Worm (Caenorhabditis elegans): ENCODE results near the gene gtf-2A2.

Gene gtf-2A2

ce11 chrIII:12613138-12613915 lies 11.2 kb upstream of the gtf-2A2 start:
- TF ChIP-seq sptf-1 (tag; optimal IDR thresholded peaks at IDR 0.05) (peak; percentile 63), lin-32 (GFP tag; optimal IDR thresholded peaks at IDR 0.05) (peak; percentile 68), unc-62 (GFP tag; optimal IDR thresholded peaks at IDR 0.05) (peak; percentile 81), blmp-1 (tag; optimal IDR thresholded peaks at IDR 0.05) (no peak), ces-1 (GFP tag; optimal IDR thresholded peaks at IDR 0.05) (peak; percentile 11), mls-2 (tag; optimal IDR thresholded peaks at IDR 0.05) (peak; percentile 56), ztf-11 (tag; optimal IDR thresholded peaks at IDR 0.05) (peak; percentile 7), ceh-83 (GFP tag; optimal IDR thresholded peaks at IDR 0.05) (peak; percentile 37), hlh-1 (tag; optimal IDR thresholded peaks at IDR 0.05) (peak; percentile 76), nhr-2 (tag; optimal IDR thresholded peaks at IDR 0.05) (peak; percentile 84), elt-1 (tag; optimal IDR thresholded peaks at IDR 0.05; ENCODE audit: borderline replicate concordance, insufficient read depth) (no peak), ceh-43 (GFP tag; optimal IDR thresholded peaks at IDR 0.05) (peak; percentile 71), ham-2 (GFP tag; optimal IDR thresholded peaks at IDR 0.05) (peak; percentile 43), cnd-1 (tag; optimal IDR thresholded peaks at IDR 0.05) (peak; percentile 56), unc-120 (tag; optimal IDR thresholded peaks at IDR 0.05; ENCODE audit: poor library complexity, severe bottlenecking) (peak; percentile 25), flh-1 (GFP tag; optimal IDR thresholded peaks at IDR 0.05) (no peak), bed-3 (GFP tag; optimal IDR thresholded peaks at IDR 0.05) (no peak), drap-1 (GFP tag; optimal IDR thresholded peaks at IDR 0.05) (peak; percentile 32)

- TF ChIP-seq elt-1 (tag; optimal IDR thresholded peaks at IDR 0.05; ENCODE audit: borderline replicate concordance, insufficient read depth) = no peak
- no peak for TF ChIP-seq hlh-1 (tag; optimal IDR thresholded peaks at IDR 0.05)
- no peak for TF ChIP-seq unc-62 (GFP tag; optimal IDR thresholded peaks at IDR 0.05)
- TF ChIP-seq elt-3 (tag; optimal IDR thresholded peaks at IDR 0.05) = no peak
- TF ChIP-seq sptf-1 (tag; optimal IDR thresholded peaks at IDR 0.05) = no peak
These were observed 10.4 kb upstream of the gtf-2A2 start for ce11 chrIII:12614161-12614560.

ce11 chrIII:12614669-12615451 lies 9.7 kb upstream of the gtf-2A2 start:
- TF ChIP-seq ceh-43 (GFP tag; optimal IDR thresholded peaks at IDR 0.05) = peak; percentile 54
- peak; percentile 23 for TF ChIP-seq unc-120 (tag; optimal IDR thresholded peaks at IDR 0.05; ENCODE audit: poor library complexity, severe bottlenecking)
- TF ChIP-seq mab-5 (tag; optimal IDR thresholded peaks at IDR 0.05) = no peak
- no peak for TF ChIP-seq drap-1 (GFP tag; optimal IDR thresholded peaks at IDR 0.05)
- TF ChIP-seq nhr-2 (tag; optimal IDR thresholded peaks at IDR 0.05) = peak; percentile 58
- TF ChIP-seq unc-62 (GFP tag; optimal IDR thresholded peaks at IDR 0.05) = peak; percentile 61
- peak; percentile 51 for TF ChIP-seq ceh-39 (tag; optimal IDR thresholded peaks at IDR 0.05)
- TF ChIP-seq sptf-1 (tag; optimal IDR thresholded peaks at IDR 0.05) = no peak
- TF ChIP-seq nhr-76 (tag; optimal IDR thresholded peaks at IDR 0.05) = no peak
- no peak for TF ChIP-seq lsy-2 (tag; optimal IDR thresholded peaks at IDR 0.05)
- TF ChIP-seq ztf-11 (tag; optimal IDR thresholded peaks at IDR 0.05) = no peak
- TF ChIP-seq mls-2 (tag; optimal IDR thresholded peaks at IDR 0.05) = peak; percentile 54
- TF ChIP-seq cnd-1 (tag; optimal IDR thresholded peaks at IDR 0.05) = peak; percentile 75
- TF ChIP-seq ceh-83 (GFP tag; optimal IDR thresholded peaks at IDR 0.05) = no peak
- no peak for TF ChIP-seq nhr-12 (tag; optimal IDR thresholded peaks at IDR 0.05)
- peak; percentile 61 for TF ChIP-seq lin-32 (GFP tag; optimal IDR thresholded peaks at IDR 0.05)
- TF ChIP-seq lin-13 (tag; optimal IDR thresholded peaks at IDR 0.05) = peak; percentile 20
- TF ChIP-seq blmp-1 (tag; optimal IDR thresholded peaks at IDR 0.05) = no peak
- no peak for TF ChIP-seq flh-1 (GFP tag; optimal IDR thresholded peaks at IDR 0.05)
- TF ChIP-seq M03D4.4 (tag; optimal IDR thresholded peaks at IDR 0.05) = no peak
- no peak for TF ChIP-seq pha-4 (tag; optimal IDR thresholded peaks at IDR 0.05)
- TF ChIP-seq zip-8 (tag; optimal IDR thresholded peaks at IDR 0.05) = peak; percentile 84
- no peak for TF ChIP-seq elt-3 (tag; optimal IDR thresholded peaks at IDR 0.05)
- peak; percentile 74 for TF ChIP-seq elt-1 (tag; optimal IDR thresholded peaks at IDR 0.05; ENCODE audit: borderline replicate concordance, insufficient read depth)
- peak; percentile 31 for TF ChIP-seq tbx-8 (GFP tag; optimal IDR thresholded peaks at IDR 0.05)
- no peak for TF ChIP-seq unc-39 (tag; optimal IDR thresholded peaks at IDR 0.05)
- TF ChIP-seq snpc-4 (tag; optimal IDR thresholded peaks at IDR 0.05) = no peak
- TF ChIP-seq sem-2 (GFP tag; optimal IDR thresholded peaks at IDR 0.05) = no peak
- TF ChIP-seq hlh-1 (tag; optimal IDR thresholded peaks at IDR 0.05) = peak; percentile 61
- TF ChIP-seq mep-1 (tag; optimal IDR thresholded peaks at IDR 0.05) = no peak
- peak; percentile 90 for TF ChIP-seq ces-1 (GFP tag; optimal IDR thresholded peaks at IDR 0.05)
- TF ChIP-seq ham-2 (GFP tag; optimal IDR thresholded peaks at IDR 0.05) = peak; percentile 50
- TF ChIP-seq bed-3 (GFP tag; optimal IDR thresholded peaks at IDR 0.05) = no peak
- TF ChIP-seq nhr-28 (tag; optimal IDR thresholded peaks at IDR 0.05) = no peak
- no peak for TF ChIP-seq nhr-237 (tag; optimal IDR thresholded peaks at IDR 0.05)
